Fruit fly (Drosophila melanogaster): Measurements from ENCODE around the gene CG14543.

CG14543 gene

DNA sequence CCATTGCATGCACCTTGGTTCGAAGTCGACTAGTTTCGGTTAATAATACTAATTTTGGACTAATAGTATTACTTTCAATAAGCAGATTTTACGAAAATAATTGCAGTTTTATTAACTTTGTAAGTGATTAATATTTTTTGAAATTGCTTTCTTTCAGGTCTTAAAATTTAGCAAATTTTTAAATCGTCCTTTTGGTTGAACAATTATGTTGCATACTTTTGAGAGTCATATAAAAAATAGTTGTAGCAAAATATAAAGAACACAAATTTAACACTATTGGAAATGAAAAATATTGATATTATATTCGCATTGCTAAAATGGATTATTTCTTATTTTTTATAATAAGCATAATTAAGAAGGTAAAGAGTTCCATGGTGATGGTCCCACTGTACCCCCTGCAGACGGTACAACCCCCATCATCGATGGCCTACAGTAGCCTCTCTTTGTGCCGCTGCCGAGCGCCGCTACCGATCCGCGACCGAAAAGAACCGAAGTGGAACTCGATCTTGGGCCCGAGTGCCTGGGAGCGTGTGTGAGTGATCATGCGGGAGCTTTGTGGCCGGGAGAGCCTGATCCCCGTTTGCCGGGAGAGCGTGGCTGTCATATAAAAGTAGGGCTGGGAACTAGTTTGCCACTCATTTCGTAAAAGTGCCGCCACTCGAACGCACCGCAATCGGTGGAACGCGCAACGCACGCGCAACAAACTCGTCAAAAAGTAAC lies 35.1 kb upstream of the CG14543 start (continued):
- TF ChIP-seq CG6654 (GFP tag; optimal IDR thresholded peaks at IDR 0.05) (peak; percentile 89), Hmx (GFP tag; optimal IDR thresholded peaks at IDR 0.05) (peak; percentile 87), CG33557 (GFP tag; optimal IDR thresholded peaks at IDR 0.05) (peak; percentile 97), Bteb2 (GFP tag; optimal IDR thresholded peaks at IDR 0.05) (peak; percentile 88), Antp (GFP tag; optimal IDR thresholded peaks at IDR 0.05) (peak; percentile 67), stc (GFP tag; IDR thresholded peaks at IDR 0.05) (peak; percentile 68; the same call in 1 of the 2 replicates), tup (GFP tag; optimal IDR thresholded peaks at IDR 0.05) (peak; percentile 32), zfh1 (GFP tag; IDR thresholded peaks at IDR 0.05) (peak; percentile 78), CG1792 (GFP tag; optimal IDR thresholded peaks at IDR 0.05) (peak; percentile 75), fd64A (GFP tag; optimal IDR thresholded peaks at IDR 0.05) (no peak), CG18476 (GFP tag; optimal IDR thresholded peaks at IDR 0.05) (peak; percentile 91), CG7372 (GFP tag; IDR thresholded peaks at IDR 0.05) (peak; percentile 84), CG10959 (GFP tag; IDR thresholded peaks at IDR 0.05) (peak; percentile 71), trem (tag; optimal IDR thresholded peaks at IDR 0.05) (peak; percentile 94), CG15601 (tag; optimal IDR thresholded peaks at IDR 0.05) (peak; percentile 92), slp2 (GFP tag; optimal IDR thresholded peaks at IDR 0.05) (peak; percentile 75), bbx (GFP tag; IDR thresholded peaks at IDR 0.05; ENCODE audit: partially characterized antibody) (0 out of 2 replicates have a peak, but pooled peaks have one; percentile 35), nerfin-2 (GFP tag; IDR thresholded peaks at IDR 0.05; ENCODE audit: partially characterized antibody) (no peak), ewg (GFP tag; optimal IDR thresholded peaks at IDR 0.05) (peak; percentile 88), CG18599 (GFP tag; optimal IDR thresholded peaks at IDR 0.05) (peak; percentile 90), CG7556 (GFP tag; optimal IDR thresholded peaks at IDR 0.05) (peak; percentile 99), ara (GFP tag; IDR thresholded peaks at IDR 0.05) (peak; percentile 83), NfI (GFP tag; optimal IDR thresholded peaks at IDR 0.05) (peak; percentile 91), CG8089 (GFP tag; optimal IDR thresholded peaks at IDR 0.05) (peak; percentile 58), psq (GFP tag; optimal IDR thresholded peaks at IDR 0.05) (peak; percentile 75), CG11696 (GFP tag; IDR thresholded peaks at IDR 0.05) (no peak; the same call in 1 of the 2 replicates), Lim3 (GFP tag; IDR thresholded peaks at IDR 0.05) (peak; percentile 56; the same call in 1 of the 2 replicates), cato (GFP tag; optimal IDR thresholded peaks at IDR 0.05; ENCODE audit: borderline replicate concordance) (peak; percentile 93), Jarid2 (GFP tag; optimal IDR thresholded peaks at IDR 0.05) (peak; percentile 74), CG32532 (GFP tag; IDR thresholded peaks at IDR 0.05) (peak; percentile 82), CG17328 (GFP tag; IDR thresholded peaks at IDR 0.05) (peak; percentile 71; the same call in 1 of the 2 replicates), BEAF-32 (GFP tag; optimal IDR thresholded peaks at IDR 0.05) (peak; percentile 11), CG3407 (GFP tag; optimal IDR thresholded peaks at IDR 0.05) (peak; percentile 90), Ada2b (GFP tag; IDR thresholded peaks at IDR 0.05) (peak; percentile 85), dati (GFP tag; IDR thresholded peaks at IDR 0.05) (no peak), CG12155 (GFP tag; optimal IDR thresholded peaks at IDR 0.05) (peak; percentile 90), otp (GFP tag; IDR thresholded peaks at IDR 0.05) (peak; percentile 10; the same call in 1 of the 3 replicates), CG10209 (GFP tag; optimal IDR thresholded peaks at IDR 0.05) (peak; percentile 97), gcm (GFP tag; optimal IDR thresholded peaks at IDR 0.05) (peak; percentile 94), jumu (GFP tag; optimal IDR thresholded peaks at IDR 0.05) (peak; percentile 74), CG12299 (tag; optimal IDR thresholded peaks at IDR 0.05) (peak; percentile 70), Sry-δ (GFP tag; optimal IDR thresholded peaks at IDR 0.05) (peak; percentile 41), vnd (GFP tag; IDR thresholded peaks at IDR 0.05; ENCODE audit: partially characterized antibody) (0 out of 3 replicates have a peak, but pooled peaks have one; percentile 33), Nf-YA (GFP tag; IDR thresholded peaks at IDR 0.05) (no peak), CG10543 (GFP tag; optimal IDR thresholded peaks at IDR 0.05) (peak; percentile 75), gro (GFP tag; optimal IDR thresholded peaks at IDR 0.05) (peak; percentile 29), CG14014 (GFP tag; IDR thresholded peaks at IDR 0.05) (peak; percentile 67), br (optimal IDR thresholded peaks at IDR 0.05) (no peak), CG11504 (tag; optimal IDR thresholded peaks at IDR 0.05) (peak; percentile 96)
